Worm (Caenorhabditis elegans) whole organism, L4 larva: Measurements from ENCODE around the gene sbsp-1.

ENCODE experiments used
- mdt-29 ChIP-seq: fragments of 200-800 bp; sonication (Bioruptor generic); IDR thresholded peaks from 2 replicates; pipeline ENCODE4 v1.3.6; 2022; ENCODE audit warnings: missing genetic modification reagents, missing genetic modification characterization, missing compliant biosample characterization
- nhr-11 ChIP-seq: fragments of 150-350 bp; optimal IDR thresholded peaks from 2 replicates; lab custom pipeline; 2014; ENCODE audit warnings: missing biosample characterization, missing genetic modification characterization
- snpc-4 ChIP-seq: fragments of 150-350 bp; optimal IDR thresholded peaks from 2 replicates; lab custom pipeline; 2014; ENCODE audit warnings: missing biosample characterization, missing genetic modification characterization

- TF ChIP-seq mdt-29 (GFP tag; lab: Robert Waterston, UW) (no peak), nhr-11 (tag; lab: Kevin White, UChicago) (no peak), snpc-4 (tag; lab: Kevin White, UChicago) (no peak)
Measured at ce11 chrIII:10855398-10855880, 22.7 kb downstream of the sbsp-1 start, which contains the start of gene Y39A1C.1.
